Fruit fly (Drosophila melanogaster) whole organism, embryonic: ENCODE measurements around the gene CG5071.

Source experiments
- Ada2b ChIP-seq: fragments of 200-800 bp; sonication (Bioruptor generic); IDR thresholded peaks from 2 replicates; pipeline ENCODE4 v1.3.6; 2022; ENCODE audit warnings: missing biosample characterization, missing genetic modification characterization
- Asciz ChIP-seq: fragments of 200-800 bp; sonication (Bioruptor generic); optimal IDR thresholded peaks from 2 replicates; lab custom pipeline; 2017; ENCODE audit warnings: missing biosample characterization, mild to moderate bottlenecking, missing genetic modification characterization, missing genetic modification reagents
- B-H1 ChIP-seq: fragments of 200-800 bp; sonication (Bioruptor generic); IDR thresholded peaks from 3 replicates; pipeline ENCODE4 v1.3.6; 2022; ENCODE audit warnings: missing biosample characterization, missing genetic modification characterization
- Blimp-1 ChIP-seq: fragments of 200-800 bp; sonication (Bioruptor generic); optimal IDR thresholded peaks from 3 replicates; lab custom pipeline; 2018; ENCODE audit warnings: missing biosample characterization, missing genetic modification characterization, mild to moderate bottlenecking, moderate library complexity, missing genetic modification reagents
- CG10274 ChIP-seq: fragments of 200-800 bp; sonication (Bioruptor generic); optimal IDR thresholded peaks from 3 replicates; lab custom pipeline; 2017; ENCODE audit warnings: missing biosample characterization, mild to moderate bottlenecking, missing genetic modification characterization
- CG10462 ChIP-seq: fragments of 200-800 bp; sonication (Bioruptor generic); optimal IDR thresholded peaks from 2 replicates; lab custom pipeline; 2016; ENCODE audit warnings: missing biosample characterization, missing genetic modification characterization
- CG10654 ChIP-seq: fragments of 200-800 bp; sonication (Bioruptor generic); optimal IDR thresholded peaks from 2 replicates; lab custom pipeline; 2016; ENCODE audit warnings: missing biosample characterization, missing genetic modification characterization
- CG10979 ChIP-seq: fragments of 200-800 bp; sonication (Bioruptor generic); optimal IDR thresholded peaks from 2 replicates; lab custom pipeline; 2018; ENCODE audit warnings: missing biosample characterization, mild to moderate bottlenecking, missing genetic modification characterization, moderate library complexity
- CG12391 ChIP-seq: fragments of 200-800 bp; sonication (Bioruptor generic); optimal IDR thresholded peaks from 3 replicates; lab custom pipeline; 2018; ENCODE audit warnings: missing biosample characterization, mild to moderate bottlenecking, missing genetic modification characterization, moderate library complexity
- CG14014 ChIP-seq: fragments of 200-800 bp; sonication (Bioruptor generic); IDR thresholded peaks from 2 replicates; pipeline ENCODE4 v1.3.6; 2022; ENCODE audit warnings: missing biosample characterization, missing genetic modification characterization
- CG14710 ChIP-seq: fragments of 200-800 bp; sonication (Bioruptor generic); optimal IDR thresholded peaks from 3 replicates; lab custom pipeline; 2019; ENCODE audit warnings: missing biosample characterization, mild to moderate bottlenecking, missing genetic modification characterization, moderate library complexity
- CG15479 ChIP-seq: fragments of 200-800 bp; sonication (Bioruptor generic); optimal IDR thresholded peaks from 3 replicates; lab custom pipeline; 2019; ENCODE audit warnings: missing biosample characterization, mild to moderate bottlenecking, missing genetic modification characterization, moderate library complexity
- CG1603 ChIP-seq: fragments of 200-800 bp; sonication (Bioruptor generic); optimal IDR thresholded peaks from 2 replicates; lab custom pipeline; 2019; ENCODE audit warnings: missing biosample characterization, mild to moderate bottlenecking, missing genetic modification characterization, moderate library complexity
- CG17361 ChIP-seq: fragments of 200-800 bp; sonication (Bioruptor generic); IDR thresholded peaks from 3 replicates; pipeline ENCODE4 v1.3.6; 2022; ENCODE audit warnings: missing biosample characterization, missing genetic modification characterization
- CG17912 ChIP-seq: fragments of 200-800 bp; sonication (Bioruptor generic); optimal IDR thresholded peaks from 2 replicates; lab custom pipeline; 2018; ENCODE audit warnings: missing biosample characterization, mild to moderate bottlenecking, missing genetic modification characterization
- CG42726 ChIP-seq: fragments of 200-800 bp; sonication (Bioruptor generic); IDR thresholded peaks from 2 replicates; pipeline ENCODE4 v1.3.6; 2022; ENCODE audit warnings: missing biosample characterization, missing genetic modification characterization; ENCODE audit not compliant: partially characterized antibody
- CG4404 ChIP-seq: fragments of 200-800 bp; sonication (Bioruptor generic); IDR thresholded peaks from 2 replicates; pipeline ENCODE4 v1.3.6; 2022; ENCODE audit warnings: missing biosample characterization, missing genetic modification characterization
- CG4617 ChIP-seq: fragments of 200-800 bp; sonication (Bioruptor generic); optimal IDR thresholded peaks from 3 replicates; lab custom pipeline; 2016; ENCODE audit warnings: missing biosample characterization, missing genetic modification characterization, borderline replicate concordance
- CG4820 ChIP-seq: fragments of 200-800 bp; sonication (Bioruptor generic); optimal IDR thresholded peaks from 3 replicates; lab custom pipeline; 2016; ENCODE audit warnings: missing biosample characterization, missing genetic modification characterization
- CG7745 ChIP-seq: fragments of 200-800 bp; sonication (Bioruptor generic); optimal IDR thresholded peaks from 2 replicates; lab custom pipeline; 2018; ENCODE audit warnings: missing biosample characterization, mild to moderate bottlenecking, missing genetic modification characterization, moderate library complexity
- CG8478 ChIP-seq: fragments of >200 bp; optimal IDR thresholded peaks from 2 replicates; lab custom pipeline; 2018
- CG9797 ChIP-seq: fragments of 200-800 bp; sonication (Bioruptor generic); optimal IDR thresholded peaks from 3 replicates; lab custom pipeline; 2018; ENCODE audit warnings: missing biosample characterization, mild to moderate bottlenecking, missing genetic modification characterization
- Dip3 ChIP-seq: fragments of 200-800 bp; sonication (Bioruptor generic); optimal IDR thresholded peaks from 3 replicates; lab custom pipeline; 2016; ENCODE audit warnings: missing biosample characterization, missing genetic modification characterization
- Drgx ChIP-seq: fragments of 200-800 bp; sonication (Bioruptor generic); IDR thresholded peaks from 2 replicates; pipeline ENCODE4 v1.3.6; 2022; ENCODE audit warnings: missing biosample characterization, missing genetic modification characterization
- Gsc ChIP-seq: fragments of 200-800 bp; sonication (Bioruptor generic); IDR thresholded peaks from 2 replicates; pipeline ENCODE4 v1.3.6; 2022; ENCODE audit warnings: missing biosample characterization, missing genetic modification characterization
- HmgZ ChIP-seq: fragments of 200-800 bp; sonication (Bioruptor generic); optimal IDR thresholded peaks from 2 replicates; lab custom pipeline; 2018; ENCODE audit warnings: missing biosample characterization, mild to moderate bottlenecking, missing genetic modification characterization
- Hmr ChIP-seq: fragments of 200-800 bp; sonication (Bioruptor generic); optimal IDR thresholded peaks from 3 replicates; lab custom pipeline; 2017; ENCODE audit warnings: mild to moderate bottlenecking, missing biosample characterization, missing genetic modification reagents, missing genetic modification characterization
- Lhr ChIP-seq: fragments of 200-800 bp; sonication (Bioruptor generic); optimal IDR thresholded peaks from 3 replicates; lab custom pipeline; 2017; ENCODE audit warnings: mild to moderate bottlenecking, missing biosample characterization, missing genetic modification reagents, missing genetic modification characterization
- Lim3 ChIP-seq: fragments of 200-800 bp; sonication (Bioruptor generic); IDR thresholded peaks from 2 replicates; pipeline ENCODE4 v1.3.6; 2022; ENCODE audit warnings: missing biosample characterization, missing genetic modification characterization
- MESR4 ChIP-seq: fragments of 200-800 bp; sonication (Bioruptor generic); optimal IDR thresholded peaks from 2 replicates; lab custom pipeline; 2018; ENCODE audit warnings: missing biosample characterization, mild to moderate bottlenecking, missing genetic modification characterization, moderate library complexity
- Meics ChIP-seq: fragments of 200-800 bp; sonication (Bioruptor generic); optimal IDR thresholded peaks from 2 replicates; lab custom pipeline; 2017; ENCODE audit warnings: missing biosample characterization, mild to moderate bottlenecking, missing genetic modification characterization
- Poxn ChIP-seq: fragments of 200-800 bp; sonication (Bioruptor generic); IDR thresholded peaks from 2 replicates; pipeline ENCODE4 v1.3.6; 2022; ENCODE audit warnings: missing biosample characterization, missing genetic modification characterization
- Ssrp ChIP-seq: fragments of 200-800 bp; sonication (Bioruptor generic); optimal IDR thresholded peaks from 2 replicates; lab custom pipeline; 2018; ENCODE audit warnings: missing biosample characterization, mild to moderate bottlenecking, missing genetic modification characterization, moderate library complexity
- Vsx1 ChIP-seq: fragments of 200-800 bp; sonication (Bioruptor generic); optimal IDR thresholded peaks from 2 replicates; lab custom pipeline; 2017; ENCODE audit warnings: missing biosample characterization, mild to moderate bottlenecking, missing genetic modification characterization, missing genetic modification reagents
- Xbp1 ChIP-seq: fragments of 200-800 bp; sonication (Bioruptor generic); optimal IDR thresholded peaks from 3 replicates; lab custom pipeline; 2016; ENCODE audit warnings: missing biosample characterization, mild to moderate bottlenecking, missing genetic modification characterization
- YL-1 ChIP-seq: fragments of 200-800 bp; sonication (Bioruptor generic); optimal IDR thresholded peaks from 3 replicates; lab custom pipeline; 2017; ENCODE audit warnings: missing biosample characterization, mild to moderate bottlenecking, missing genetic modification characterization
- abd-A ChIP-seq: fragments of 200-800 bp; sonication (Bioruptor generic); optimal IDR thresholded peaks from 3 replicates; lab custom pipeline; 2019; ENCODE audit warnings: missing biosample characterization, mild to moderate bottlenecking, missing genetic modification characterization, moderate library complexity
- amos ChIP-seq: fragments of 200-800 bp; sonication (Bioruptor generic); IDR thresholded peaks from 2 replicates; pipeline ENCODE4 v1.3.6; 2022; ENCODE audit warnings: missing biosample characterization, missing genetic modification characterization; ENCODE audit not compliant: partially characterized antibody
- aop ChIP-seq: fragments of 200-800 bp; sonication (Bioruptor generic); IDR thresholded peaks from 2 replicates; pipeline ENCODE4 v1.3.6; 2022; ENCODE audit warnings: missing biosample characterization, missing genetic modification characterization
- cg ChIP-seq: fragments of 200-800 bp; sonication (Bioruptor generic); optimal IDR thresholded peaks from 3 replicates; lab custom pipeline; 2019; ENCODE audit warnings: missing biosample characterization, mild to moderate bottlenecking, missing genetic modification characterization, moderate library complexity
- chm ChIP-seq: fragments of 200-800 bp; sonication (Bioruptor generic); IDR thresholded peaks from 2 replicates; pipeline ENCODE4 v1.3.6; 2022; ENCODE audit warnings: missing biosample characterization, missing genetic modification characterization
- ci ChIP-seq: fragments of 200-800 bp; sonication (Bioruptor generic); IDR thresholded peaks from 3 replicates; pipeline ENCODE4 v1.3.6; 2022; ENCODE audit warnings: missing biosample characterization, missing genetic modification characterization
- crol ChIP-seq: fragments of 200-800 bp; sonication (Bioruptor generic); IDR thresholded peaks from 2 replicates; pipeline ENCODE4 v1.3.6; 2022; ENCODE audit warnings: missing biosample characterization, missing genetic modification characterization
- dan ChIP-seq: fragments of 200-800 bp; sonication (Bioruptor generic); IDR thresholded peaks from 2 replicates; pipeline ENCODE4 v1.3.6; 2022; ENCODE audit warnings: missing biosample characterization, missing genetic modification characterization
- ewg ChIP-seq: fragments of 200-800 bp; sonication (Bioruptor generic); optimal IDR thresholded peaks from 3 replicates; lab custom pipeline; 2017; ENCODE audit warnings: mild to moderate bottlenecking, missing biosample characterization, missing genetic modification reagents, missing genetic modification characterization
- gcm ChIP-seq: fragments of 200-800 bp; sonication (Bioruptor generic); optimal IDR thresholded peaks from 2 replicates; lab custom pipeline; 2019; ENCODE audit warnings: missing biosample characterization, mild to moderate bottlenecking, missing genetic modification characterization, moderate library complexity
- gem ChIP-seq: fragments of 200-800 bp; sonication (Bioruptor generic); optimal IDR thresholded peaks from 2 replicates; lab custom pipeline; 2019; ENCODE audit warnings: missing biosample characterization, mild to moderate bottlenecking, missing genetic modification characterization, moderate library complexity
- sens ChIP-seq: fragments of 200-800 bp; sonication (Bioruptor generic); peaks from one replicate; lab custom pipeline; 2016; ENCODE audit warnings: missing biosample characterization, missing genetic modification characterization
- tin ChIP-seq: fragments of 200-800 bp; sonication (Bioruptor generic); optimal IDR thresholded peaks from 3 replicates; lab custom pipeline; 2016; ENCODE audit warnings: missing biosample characterization, missing genetic modification characterization
- tll ChIP-seq, 2 experiments: fragments of 200-800 bp in 1 of 2; fragments of >200 bp in 1 of 2; sonication (Bioruptor generic) in 1 of 2; optimal IDR thresholded peaks; 2 replicates each; lab custom pipeline; 2017 to 2019; ENCODE audit warnings: missing biosample characterization in 2 of 2, missing genetic modification characterization in 2 of 2, mild to moderate bottlenecking in 1 of 2, moderate library complexity in 1 of 2

Gene CG5071

DNA sequence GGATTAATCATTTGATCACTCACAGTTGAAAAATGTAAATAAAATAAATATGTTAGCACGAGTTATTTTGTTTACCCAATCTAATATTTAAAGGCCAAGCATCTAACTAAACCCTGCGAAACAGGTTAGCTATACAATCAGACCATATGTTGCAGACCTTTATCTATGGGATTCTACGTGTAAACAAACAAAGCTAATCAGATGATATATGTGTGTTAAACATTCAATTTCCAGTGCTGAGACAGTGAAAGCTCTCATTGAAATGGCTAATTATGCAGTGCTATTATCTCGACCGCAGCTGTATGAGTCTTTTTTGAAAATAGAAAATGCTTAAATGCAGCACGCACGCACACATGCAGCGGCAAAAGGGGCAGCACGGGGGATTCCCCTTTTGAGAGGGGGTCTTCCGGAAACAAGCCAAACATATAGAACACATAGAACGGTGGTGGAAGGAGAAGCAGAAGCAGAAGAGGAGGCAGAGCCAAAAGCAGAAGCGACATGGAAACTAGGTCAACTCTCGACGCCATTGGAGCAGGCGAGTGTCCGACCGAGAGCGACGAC, 41.7 kb downstream of the CG5071 start (continued):
- TF ChIP-seq crol (GFP tag; lab: Robert Waterston, UW) (peak; percentile 87), aop (peak; percentile 75), CG7745 (tag; lab: Kevin White, UChicago) (no peak), sens (GFP tag; lab: Kevin White, UChicago) (peak; percentile 71), CG10462 (GFP tag; lab: Kevin White, UChicago) (no peak), cg (peak; percentile 35), CG15479 (GFP tag; lab: Kevin White, UChicago) (no peak), tll (GFP tag; optimal IDR thresholded peaks at IDR 0.05; lab: Kevin White, UChicago) (no peak), Xbp1 (GFP tag; lab: Kevin White, UChicago) (no peak), CG10274 (GFP tag; lab: Kevin White, UChicago) (no peak), CG12391 (peak; percentile 23), ci (GFP tag; lab: Robert Waterston, UW) (peak; percentile 50; the same call in 1 of the 3 replicates), CG14014 (GFP tag; lab: Robert Waterston, UW) (peak; percentile 9; the same call in 1 of the 2 replicates), CG17912 (GFP tag; lab: Kevin White, UChicago) (no peak), B-H1 (GFP tag; lab: Robert Waterston, UW) (no peak), CG10979 (tag; lab: Kevin White, UChicago) (peak; percentile 6), Dip3 (GFP tag; lab: Kevin White, UChicago) (no peak), Lim3 (GFP tag; lab: Robert Waterston, UW) (no peak), CG10654 (no peak), CG1603 (tag; lab: Kevin White, UChicago) (peak; percentile 21), ewg (GFP tag; lab: Kevin White, UChicago) (no peak), CG4404 (no peak), Ssrp (tag; lab: Kevin White, UChicago) (peak; percentile 10), Poxn (GFP tag; lab: Robert Waterston, UW) (no peak), dan (no peak), CG8478 (lab: Kevin White, UChicago) (no peak), Gsc (no peak), Drgx (GFP tag; lab: Robert Waterston, UW) (peak; percentile 16; the same call in 1 of the 2 replicates), CG17361 (GFP tag; lab: Robert Waterston, UW) (0 out of 3 replicates have a peak, but pooled peaks have one; percentile 20), HmgZ (no peak), Vsx1 (peak; percentile 56), Asciz (GFP tag; lab: Kevin White, UChicago) (peak; percentile 19), Blimp-1 (GFP tag; lab: Kevin White, UChicago) (peak; percentile 25), gem (peak; percentile 2), Ada2b (no peak)

DNA sequence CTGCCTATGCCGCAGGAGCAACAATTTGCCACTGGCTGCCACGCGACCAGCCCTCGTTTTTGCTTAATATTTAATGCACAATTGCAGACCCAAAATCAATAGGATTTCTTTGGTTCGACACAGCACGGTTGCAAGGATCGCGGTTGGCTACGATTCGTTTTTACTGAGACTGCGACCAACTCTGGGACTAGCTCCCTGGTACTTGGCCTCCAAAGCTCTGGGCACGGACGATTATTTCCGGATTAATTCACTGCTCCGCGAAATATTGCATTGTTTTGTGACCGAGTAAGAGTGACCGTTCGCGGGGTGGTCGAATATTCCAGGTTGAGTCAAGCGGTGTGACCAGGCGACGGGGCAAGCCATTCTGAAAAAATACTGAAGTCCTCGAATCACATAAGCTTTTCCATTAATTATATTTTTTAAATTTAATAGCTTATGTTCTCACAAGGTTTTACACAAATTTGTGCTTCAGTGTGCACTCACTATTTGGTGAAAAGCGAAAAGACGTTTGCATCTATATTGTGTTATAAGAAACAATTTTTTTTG, 42.8 kb downstream of the CG5071 start, which contains the start of gene Tnks:
Gene Tnks, minus strand, starts transcription at position 302 of the 546 bp plus-strand sequence.
- TF ChIP-seq YL-1 (GFP tag; lab: Kevin White, UChicago) (peak; percentile 2), amos (GFP tag; lab: Robert Waterston, UW) (peak; percentile 8; the same call in 1 of the 2 replicates), Hmr (GFP tag; lab: Kevin White, UChicago) (peak; percentile 32), Meics (GFP tag; lab: Kevin White, UChicago) (no peak), CG4820 (GFP tag; lab: Kevin White, UChicago) (no peak), CG42726 (0 out of 2 replicates have a peak, but pooled peaks have one; percentile 47), CG14710 (tag; lab: Kevin White, UChicago) (peak; percentile 42), CG9797 (peak; percentile 74), gcm (no peak), CG4617 (GFP tag; lab: Kevin White, UChicago) (peak; percentile 63), abd-A (tag; lab: Kevin White, UChicago) (no peak), chm (peak; percentile 7; the same call in 1 of the 2 replicates), Lhr (GFP tag; lab: Kevin White, UChicago) (peak; percentile 54), tin (GFP tag; lab: Kevin White, UChicago) (peak; percentile 11), CG7745 (tag; lab: Kevin White, UChicago) (peak; percentile 84), MESR4 (peak; percentile 82)
